Worm (Caenorhabditis elegans) whole organism, L1 larva: ENCODE results near the gene C18E9.7.

Source experiments
- aly-2 ChIP-seq: fragments of 150-350 bp; optimal IDR thresholded peaks from 2 replicates; lab custom pipeline; 2014; ENCODE audit warnings: missing biosample characterization, missing genetic modification characterization
- ama-1 ChIP-seq: fragments of 150-350 bp; optimal IDR thresholded peaks from 2 replicates; lab custom pipeline; 2014
- ceh-88 ChIP-seq: fragments of 200-800 bp; sonication (Bioruptor generic); IDR thresholded peaks from 2 replicates; pipeline ENCODE4 v1.3.6; 2022; ENCODE audit warnings: missing genetic modification characterization, missing compliant biosample characterization
- ets-5 ChIP-seq: fragments of 200-800 bp; sonication (Bioruptor generic); IDR thresholded peaks from 2 replicates; pipeline ENCODE4 v1.3.6; 2022; ENCODE audit warnings: missing genetic modification characterization, missing compliant biosample characterization
- fos-1 ChIP-seq: fragments of 150-350 bp; optimal IDR thresholded peaks from 2 replicates; lab custom pipeline; 2014; ENCODE audit warnings: missing biosample characterization, missing genetic modification characterization
- isw-1 ChIP-seq: fragments of 200-800 bp; sonication (Bioruptor generic); IDR thresholded peaks from 2 replicates; pipeline ENCODE4 v1.3.6; 2022; ENCODE audit warnings: missing genetic modification characterization, missing compliant biosample characterization
- nhr-12 ChIP-seq: sonication (generic microtip); optimal IDR thresholded peaks from 2 replicates; lab custom pipeline; 2017; ENCODE audit warnings: missing biosample characterization, missing genetic modification characterization
- sptf-1 ChIP-seq: fragments of 150-350 bp; optimal IDR thresholded peaks from 2 replicates; lab custom pipeline; 2014; ENCODE audit warnings: missing biosample characterization, missing genetic modification characterization
- unc-30 ChIP-seq: sonication (generic microtip); optimal IDR thresholded peaks from 2 replicates; lab custom pipeline; 2017; ENCODE audit warnings: missing biosample characterization, missing genetic modification characterization
- zag-1 ChIP-seq: fragments of 150-350 bp; optimal IDR thresholded peaks from 2 replicates; lab custom pipeline; 2014; ENCODE audit warnings: missing biosample characterization, missing genetic modification characterization
- ztf-11 ChIP-seq, 2 experiments: sonication (generic microtip); optimal IDR thresholded peaks; 2 replicates each; lab custom pipeline; 2016 to 2017; ENCODE audit warnings: missing genetic modification characterization in 2 of 2, missing biosample characterization in 1 of 2, missing compliant biosample characterization in 1 of 2
- ztf-4 ChIP-seq: fragments of 150-350 bp; optimal IDR thresholded peaks from 2 replicates; lab custom pipeline; 2014; ENCODE audit warnings: missing biosample characterization, missing genetic modification characterization

ce11 chrII:8964049-8964448 is 18.5 kb downstream of the C18E9.7 start, which contains the start of gene sftd-3:
- TF ChIP-seq sptf-1 (tag; lab: Kevin White, UChicago) (no peak), ztf-11 (tag; optimal IDR thresholded peaks at IDR 0.05; lab: Kevin White, UChicago) (no peak), ets-5 (GFP tag; lab: Robert Waterston, UW) (no peak), isw-1 (GFP tag; lab: Robert Waterston, UW) (no peak), fos-1 (tag; lab: Kevin White, UChicago) (no peak), aly-2 (tag; lab: Kevin White, UChicago) (no peak), ztf-4 (tag; lab: Kevin White, UChicago) (no peak), zag-1 (tag; lab: Kevin White, UChicago) (no peak), unc-30 (tag; lab: Kevin White, UChicago) (no peak), nhr-12 (no peak), ama-1 (lab: Kevin White, UChicago) (no peak), ceh-88 (no peak)
